Fruit fly (Drosophila melanogaster): ENCODE data around the gene CG15056.
A peak's percentile ranks its signal among the peaks of the same experiment; 100 is the strongest.

Gene CG15056

dm6 chrX:18366851-18367649, 48.2 kb upstream of the CG15056 start (continued):
- peak; percentile 37 for TF ChIP-seq ash1 (GFP tag; optimal IDR thresholded peaks at IDR 0.05)
- TF ChIP-seq Abd-B (GFP tag; optimal IDR thresholded peaks at IDR 0.05): peak; percentile 87
- TF ChIP-seq CG11085 (GFP tag; IDR thresholded peaks at IDR 0.05): 0 out of 2 replicates have a peak, but pooled peaks have one; percentile 56
- peak; percentile 39; the same call in 1 of the 3 replicates for TF ChIP-seq croc (GFP tag; conservative IDR thresholded peaks at IDR 0.05)
- no peak for TF ChIP-seq CG17328 (GFP tag; IDR thresholded peaks at IDR 0.05)
- TF ChIP-seq Six4 (GFP tag; optimal IDR thresholded peaks at IDR 0.05): no peak
- peak; percentile 9; the same call in 1 of the 2 replicates for TF ChIP-seq Ravus (GFP tag; IDR thresholded peaks at IDR 0.05)
- peak; percentile 11 for TF ChIP-seq CG2875 (GFP tag; optimal IDR thresholded peaks at IDR 0.05)
- peak; percentile 77 for TF ChIP-seq al (GFP tag; IDR thresholded peaks at IDR 0.05)
- peak; percentile 59 to 96 for TF ChIP-seq Pdp1 (GFP tag; optimal IDR thresholded peaks at IDR 0.05)
- peak; percentile 58 for TF ChIP-seq Deaf1 (tag; optimal IDR thresholded peaks at IDR 0.05)
- TF ChIP-seq abd-A (tag; optimal IDR thresholded peaks at IDR 0.05): peak; percentile 28
- peak; percentile 72 for TF ChIP-seq Xrp1 (GFP tag; IDR thresholded peaks at IDR 0.05)
- peak; percentile 79 for TF ChIP-seq vvl (GFP tag; IDR thresholded peaks at IDR 0.05)
- peak; percentile 83 for TF ChIP-seq dmrt99B (tag; optimal IDR thresholded peaks at IDR 0.05)
- TF ChIP-seq NC2α (GFP tag; optimal IDR thresholded peaks at IDR 0.05): peak; percentile 23
- no peak for TF ChIP-seq dmrt11E (tag; optimal IDR thresholded peaks at IDR 0.05)
- TF ChIP-seq CG17361 (GFP tag; IDR thresholded peaks at IDR 0.05): peak; percentile 46; the same call in 2 of the 3 replicates
- TF ChIP-seq wek (GFP tag; optimal IDR thresholded peaks at IDR 0.05): no peak
- TF ChIP-seq grn (GFP tag; optimal IDR thresholded peaks at IDR 0.05): no peak
- TF ChIP-seq Aef1 (GFP tag; IDR thresholded peaks at IDR 0.05): peak; percentile 71
- TF ChIP-seq phol (tag; optimal IDR thresholded peaks at IDR 0.05): peak; percentile 65
- TF ChIP-seq chif (GFP tag; optimal IDR thresholded peaks at IDR 0.05): peak; percentile 23 to 49
- TF ChIP-seq otp (GFP tag; IDR thresholded peaks at IDR 0.05): no peak; the same call in 2 of the 3 replicates
- no peak for TF ChIP-seq ato (GFP tag; IDR thresholded peaks at IDR 0.05; ENCODE audit: partially characterized antibody)
- TF ChIP-seq Dfd (GFP tag; optimal IDR thresholded peaks at IDR 0.05): no peak
- peak; percentile 85 for TF ChIP-seq PHDP (tag; optimal IDR thresholded peaks at IDR 0.05)
- peak; percentile 57 for TF ChIP-seq D19B (GFP tag; optimal IDR thresholded peaks at IDR 0.05)
- TF ChIP-seq chm (GFP tag; IDR thresholded peaks at IDR 0.05): no peak
- peak; percentile 61 for TF ChIP-seq Hsf (GFP tag; optimal IDR thresholded peaks at IDR 0.05)
- no peak for TF ChIP-seq CG6254 (GFP tag; optimal IDR thresholded peaks at IDR 0.05)
- peak; percentile 61 for TF ChIP-seq CG12744 (GFP tag; optimal IDR thresholded peaks at IDR 0.05)
- TF ChIP-seq CG8359 (GFP tag; optimal IDR thresholded peaks at IDR 0.05; ENCODE audit: borderline replicate concordance): peak; percentile 49
- TF ChIP-seq CG16815 (GFP tag; optimal IDR thresholded peaks at IDR 0.05): peak; percentile 54
- TF ChIP-seq CG17802 (tag; optimal IDR thresholded peaks at IDR 0.05): peak; percentile 16
- TF ChIP-seq Med (GFP tag): peak; percentile 98
- TF ChIP-seq Tbp (GFP tag; optimal IDR thresholded peaks at IDR 0.05): no peak
- no peak for TF ChIP-seq CG12942 (GFP tag; optimal IDR thresholded peaks at IDR 0.05)
- no peak for TF ChIP-seq CG7745 (tag; optimal IDR thresholded peaks at IDR 0.05)
- TF ChIP-seq run (tag; optimal IDR thresholded peaks at IDR 0.05): peak; percentile 52
- peak; percentile 40 for TF ChIP-seq CG6654 (GFP tag; optimal IDR thresholded peaks at IDR 0.05)
- TF ChIP-seq HLH4C (GFP tag; IDR thresholded peaks at IDR 0.05; ENCODE audit: partially characterized antibody): no peak
- TF ChIP-seq Lim3 (GFP tag; IDR thresholded peaks at IDR 0.05): no peak
- peak; percentile 54 for TF ChIP-seq CG8281 (tag; optimal IDR thresholded peaks at IDR 0.05)
- TF ChIP-seq tap (tag; optimal IDR thresholded peaks at IDR 0.05): peak; percentile 72
- peak; percentile 64 for TF ChIP-seq CG10366 (GFP tag; IDR thresholded peaks at IDR 0.05)
- TF ChIP-seq CG8388 (GFP tag; optimal IDR thresholded peaks at IDR 0.05): peak; percentile 37
- TF ChIP-seq CG34376 (GFP tag; optimal IDR thresholded peaks at IDR 0.05): peak; percentile 71
